Fruit fly (Drosophila melanogaster) Kc167 (cell line): ENCODE results near the gene CG1137.

Experiments
- Myc ChIP-seq: fragments of >200 bp; optimal IDR thresholded peaks from 2 replicates; lab custom pipeline; 2017; ENCODE audit warnings: missing external identifiers
- Sin3A ChIP-seq: fragments of >200 bp; optimal IDR thresholded peaks from 2 replicates; lab custom pipeline; 2018; ENCODE audit warnings: missing external identifiers
- h ChIP-seq: fragments of >200 bp; optimal IDR thresholded peaks from 3 replicates; lab custom pipeline; 2018; ENCODE audit warnings: missing external identifiers
- insv ChIP-seq: fragments of >200 bp; optimal IDR thresholded peaks from 3 replicates; lab custom pipeline; 2018; ENCODE audit warnings: missing external identifiers
- psq ChIP-seq: fragments of >200 bp; optimal IDR thresholded peaks from 2 replicates; lab custom pipeline; 2017; ENCODE audit warnings: missing external identifiers
- ttk ChIP-seq: sonication (Bioruptor generic); optimal IDR thresholded peaks from 2 replicates; lab custom pipeline; 2017; ENCODE audit warnings: missing external identifiers

CG1137 gene

DNA sequence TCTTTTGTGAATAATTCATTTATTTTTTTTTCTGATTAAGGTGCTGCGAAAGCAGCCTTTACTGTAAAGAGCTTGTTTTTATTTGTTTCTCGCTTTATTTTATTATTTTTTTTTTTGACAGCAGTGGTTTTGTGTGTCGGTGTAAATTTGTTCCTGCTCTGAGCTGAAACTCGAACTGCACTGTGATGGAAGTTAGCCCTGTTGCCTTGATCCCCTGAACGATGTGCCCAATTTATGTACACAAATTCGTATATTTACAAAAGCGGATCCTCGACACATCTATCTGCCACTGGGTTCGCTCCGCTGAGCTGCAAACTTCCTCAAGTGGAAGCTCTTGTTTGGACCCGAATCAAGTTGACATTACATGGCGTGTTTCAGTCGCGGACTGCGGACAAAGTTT is at the start of gene CG1137:
Gene CG1137 (minus strand): TSS at position 101 of the 400 bp plus-strand sequence.
- no peak for TF ChIP-seq Myc (lab: Kevin White, UChicago)
- no peak for TF ChIP-seq ttk
- no peak for TF ChIP-seq h (lab: Kevin White, UChicago)
- TF ChIP-seq Sin3A (lab: Kevin White, UChicago), result no peak
- no peak for TF ChIP-seq insv
- TF ChIP-seq psq (lab: Kevin White, UChicago), result no peak

DNA sequence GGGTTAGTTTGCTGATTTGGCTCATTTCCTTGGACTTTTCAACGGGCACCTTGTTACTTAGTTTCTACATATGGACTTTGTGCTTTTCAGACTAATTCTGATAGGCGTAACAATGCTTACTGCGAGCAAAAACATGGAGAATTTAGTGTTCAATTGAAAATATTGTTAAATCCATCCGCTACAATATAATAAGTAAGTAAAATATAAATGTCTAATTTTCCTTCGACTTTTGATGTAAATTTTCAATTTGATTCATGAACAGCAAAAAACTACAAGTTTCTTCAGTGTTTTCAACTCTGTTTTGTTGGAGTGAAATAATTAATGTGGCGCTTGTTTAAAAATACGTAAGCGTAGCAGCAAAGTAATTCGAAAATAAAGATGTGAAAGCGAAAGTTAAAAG is 48.7 kb upstream of the CG1137 start, which contains the start of gene glob2:
Gene glob2 (minus strand): TSS at position 101 of the 400 bp plus-strand sequence.
- no peak for TF ChIP-seq Sin3A (lab: Kevin White, UChicago)
- no peak for TF ChIP-seq insv
- no peak for TF ChIP-seq Myc (lab: Kevin White, UChicago)
- no peak for TF ChIP-seq ttk
- TF ChIP-seq h (lab: Kevin White, UChicago), result no peak
- no peak for TF ChIP-seq psq (lab: Kevin White, UChicago)

DNA sequence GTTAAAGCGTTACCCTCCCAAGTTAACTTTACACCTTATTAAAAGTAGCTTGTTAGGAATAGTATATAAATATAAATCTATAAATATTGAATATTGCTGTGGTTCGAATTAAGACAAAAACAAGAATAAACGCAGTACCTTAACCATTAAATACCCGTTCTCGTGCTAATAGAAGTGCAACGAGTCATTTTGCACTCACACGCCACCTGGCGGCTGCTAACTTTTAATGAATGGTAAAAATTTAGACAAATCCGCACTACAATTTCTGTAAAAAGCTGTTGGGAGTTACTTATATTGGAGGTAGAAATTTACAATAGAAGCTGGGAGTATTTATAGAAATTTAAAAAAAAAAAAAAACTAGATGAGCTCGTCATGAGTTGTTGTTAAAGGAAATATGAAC is 45.0 kb upstream of the CG1137 start:
- TF ChIP-seq psq (lab: Kevin White, UChicago) (no peak), insv (no peak), ttk (no peak), Myc (lab: Kevin White, UChicago) (no peak), Sin3A (lab: Kevin White, UChicago) (no peak), h (lab: Kevin White, UChicago) (no peak)

DNA sequence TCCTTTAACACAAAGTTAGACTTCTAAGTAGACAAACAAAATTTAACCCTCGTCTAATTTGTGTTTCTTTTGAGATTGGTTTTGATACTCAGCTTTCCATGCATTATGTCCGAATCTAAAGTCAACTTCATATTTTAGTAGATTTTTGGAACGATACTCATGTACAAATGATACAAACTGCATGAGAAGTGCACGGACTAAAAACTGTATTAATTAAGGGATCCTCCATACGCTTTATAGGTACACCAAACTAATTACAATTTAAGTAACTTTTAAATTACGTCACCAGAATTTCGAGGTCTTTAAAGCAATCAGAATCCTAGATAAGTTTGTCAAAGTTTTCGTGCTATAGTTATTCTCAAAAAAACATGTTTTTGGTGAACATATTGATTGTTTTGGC is 40.8 kb upstream of the CG1137 start, which contains the start of gene CG31482:
Gene CG31482 (plus strand): TSS at position 301 of the 400 bp plus-strand sequence.
- no peak for TF ChIP-seq insv
- TF ChIP-seq psq (lab: Kevin White, UChicago), result no peak
- no peak for TF ChIP-seq ttk
- no peak for TF ChIP-seq Myc (lab: Kevin White, UChicago)
- TF ChIP-seq Sin3A (lab: Kevin White, UChicago), result no peak
- no peak for TF ChIP-seq h (lab: Kevin White, UChicago)

DNA sequence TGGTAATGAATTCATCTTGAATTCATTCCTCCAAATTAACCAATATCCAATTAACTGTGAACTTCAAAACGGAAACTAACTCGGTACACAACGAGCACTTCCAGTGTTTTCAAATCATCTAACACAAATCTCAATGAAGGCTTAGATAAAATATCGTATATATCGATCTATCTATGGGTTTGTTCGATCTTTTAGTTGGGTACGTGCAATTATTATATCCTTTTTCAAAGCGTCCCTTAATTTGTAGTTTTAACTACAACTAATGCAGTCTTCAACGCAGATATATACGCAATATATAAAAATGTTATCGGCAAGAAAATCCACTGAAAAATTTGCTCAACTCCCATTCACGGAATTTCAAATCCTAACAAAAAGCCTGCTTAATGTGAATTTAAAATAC is 37.8 kb upstream of the CG1137 start, which contains the start of gene CG1138:
Gene CG1138 (minus strand): TSS at position 101 of the 400 bp plus-strand sequence.
- no peak for TF ChIP-seq insv

DNA sequence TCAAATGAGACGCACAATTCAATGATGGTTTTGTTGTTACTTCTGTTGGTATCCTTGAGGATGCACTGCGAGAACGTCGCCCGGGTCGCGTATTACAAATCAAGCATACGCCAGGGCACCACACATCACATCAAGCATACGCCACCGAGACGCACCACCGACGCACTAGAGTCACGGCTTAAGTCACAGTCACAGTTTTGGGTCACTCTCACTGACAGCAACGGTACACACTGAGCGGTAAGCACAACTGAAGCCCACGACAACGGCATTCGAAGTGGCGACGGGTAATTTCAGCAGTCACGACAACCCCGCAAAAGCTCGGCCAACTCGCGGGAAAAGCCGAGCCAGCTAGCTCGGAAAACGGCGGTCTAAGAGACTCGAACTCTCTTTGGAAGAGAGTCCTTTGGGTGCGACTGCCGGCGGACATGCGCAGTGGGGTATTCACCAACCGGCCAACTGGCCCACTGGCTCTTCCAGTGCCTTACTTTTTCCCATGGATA is 33.0 kb upstream of the CG1137 start, which contains the start of gene dpr11:
Gene dpr11 (minus strand): TSS at position 263 of the 500 bp plus-strand sequence.
- TF ChIP-seq insv (no peak), Sin3A (lab: Kevin White, UChicago) (no peak), psq (lab: Kevin White, UChicago) (no peak), ttk (no peak), Myc (lab: Kevin White, UChicago) (no peak), h (lab: Kevin White, UChicago) (no peak)

DNA sequence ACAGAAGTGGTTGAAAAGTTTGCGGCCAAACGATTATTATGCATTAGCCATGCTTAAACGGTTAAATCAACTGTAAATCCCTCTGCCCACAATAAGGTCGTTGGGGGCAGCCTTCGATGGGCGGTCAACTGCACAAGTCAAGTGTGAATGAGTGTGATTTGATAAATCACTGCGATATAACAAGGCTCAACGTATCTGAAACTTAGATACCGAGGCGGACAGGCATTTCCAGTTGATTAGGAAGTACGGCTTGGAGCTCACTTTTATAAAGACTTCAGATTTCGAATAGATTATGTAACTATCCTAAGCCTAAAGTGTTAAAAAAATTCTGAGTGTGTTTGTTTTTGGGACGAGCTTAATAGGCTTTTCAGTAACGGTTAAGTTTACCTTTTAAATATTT is 20.3 kb upstream of the CG1137 start, which contains the start of gene CG2336:
Gene CG2336 (plus strand): TSS at position 301 of the 400 bp plus-strand sequence.
- TF ChIP-seq Sin3A (lab: Kevin White, UChicago) (no peak), insv (no peak)

DNA sequence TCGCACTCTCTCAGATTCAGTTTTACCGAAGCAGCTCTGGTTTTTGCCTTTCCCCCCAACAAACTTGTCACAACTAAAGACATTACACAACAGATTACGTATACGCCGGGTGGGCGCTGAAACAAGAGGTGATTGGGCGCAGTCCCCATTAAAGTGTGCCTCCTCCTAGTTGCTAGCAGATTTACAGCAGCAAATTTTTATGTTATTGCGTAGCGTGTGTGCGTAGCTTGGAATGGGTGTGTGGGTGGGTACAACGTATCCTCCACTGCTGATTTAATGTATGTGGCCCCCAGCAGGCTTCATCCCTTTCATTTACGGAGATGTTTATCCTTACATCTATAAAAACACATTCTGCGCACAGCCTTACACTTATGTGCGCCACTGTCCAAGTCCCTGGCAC is 8.7 kb upstream of the CG1137 start:
- TF ChIP-seq psq (lab: Kevin White, UChicago) (no peak), Myc (lab: Kevin White, UChicago) (no peak), insv (no peak), ttk (no peak), Sin3A (lab: Kevin White, UChicago) (no peak), h (lab: Kevin White, UChicago) (no peak)

DNA sequence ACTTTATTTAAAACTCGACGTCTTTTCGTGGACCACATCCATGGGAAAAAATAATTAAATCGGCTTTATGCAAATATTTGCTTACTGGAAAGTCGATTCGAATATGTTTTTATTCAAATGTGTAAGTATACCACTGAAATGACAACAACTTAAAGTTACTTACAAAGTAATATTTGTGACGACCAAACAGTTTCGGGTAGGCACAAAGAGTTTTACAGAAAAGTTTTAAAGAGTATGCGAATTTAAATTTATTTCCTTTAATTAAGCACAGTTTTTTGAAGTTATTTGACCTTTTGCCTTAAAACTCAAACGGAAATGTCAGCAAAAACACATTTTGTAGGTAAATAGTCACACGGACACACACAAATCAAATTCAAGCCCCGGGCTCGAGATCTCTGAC is 11.4 kb downstream of the CG1137 start, which contains the start of gene Pif2:
Gene Pif2 (plus strand): TSS at position 301 of the 400 bp plus-strand sequence.
- no peak for TF ChIP-seq Sin3A (lab: Kevin White, UChicago)
- TF ChIP-seq Myc (lab: Kevin White, UChicago), result no peak
- TF ChIP-seq ttk, result no peak
- TF ChIP-seq psq (lab: Kevin White, UChicago), result no peak
- no peak for TF ChIP-seq h (lab: Kevin White, UChicago)
- TF ChIP-seq insv, result no peak

DNA sequence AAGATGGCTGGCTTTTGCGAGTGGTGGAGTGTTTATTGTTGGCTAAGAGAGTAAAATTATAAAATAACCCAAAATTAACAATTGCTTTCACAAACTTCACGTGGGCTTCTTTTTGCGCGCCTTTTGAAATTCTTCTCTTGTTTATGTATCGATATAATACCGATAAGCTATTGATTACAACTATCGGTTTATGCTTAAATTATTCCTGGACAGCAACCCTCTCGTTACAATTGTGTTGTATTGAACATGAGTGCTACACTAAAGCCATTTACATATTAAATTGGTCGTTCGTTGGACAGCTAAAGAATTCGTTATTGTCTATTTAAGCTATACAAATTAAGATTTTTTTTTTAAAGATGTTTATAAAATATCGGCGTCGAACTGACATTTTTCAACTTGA is 26.1 kb downstream of the CG1137 start:
- TF ChIP-seq insv, result no peak

DNA sequence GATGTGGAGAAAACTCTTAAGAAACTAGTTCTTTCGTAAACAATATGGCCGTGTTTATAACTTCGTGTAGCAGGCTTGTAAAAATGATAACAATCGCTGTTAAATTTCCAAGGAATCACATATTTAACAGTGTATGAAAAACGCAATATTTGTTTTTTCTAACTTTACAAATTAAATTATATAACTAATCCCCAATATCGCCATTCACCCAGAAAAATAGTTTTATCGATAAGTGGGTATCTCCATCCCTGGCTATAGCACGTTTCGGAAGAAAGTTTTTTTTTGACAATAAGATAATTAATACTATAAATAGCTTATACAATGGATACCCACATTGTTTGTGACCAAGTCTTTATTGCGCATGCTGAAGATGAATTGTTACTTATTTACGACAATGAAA is 32.9 kb downstream of the CG1137 start, which contains the start of gene CG15185:
Gene CG15185 (plus strand): TSS at position 301 of the 400 bp plus-strand sequence.
- TF ChIP-seq ttk (no peak), h (lab: Kevin White, UChicago) (no peak), insv (no peak), Myc (lab: Kevin White, UChicago) (no peak), psq (lab: Kevin White, UChicago) (no peak)
